Fruit fly (Drosophila melanogaster) whole organism, embryonic: ENCODE data around the gene CG17202.

Source experiments
- CG2875 ChIP-seq: fragments of 200-800 bp; sonication (Bioruptor generic); optimal IDR thresholded peaks from 2 replicates; lab custom pipeline; 2017; ENCODE audit warnings: missing biosample characterization, mild to moderate bottlenecking, missing genetic modification characterization, missing genetic modification reagents
- CG4404 ChIP-seq: fragments of 200-800 bp; sonication (Bioruptor generic); IDR thresholded peaks from 2 replicates; pipeline ENCODE4 v1.3.6; 2022; ENCODE audit warnings: missing biosample characterization, missing genetic modification characterization
- CG9817 ChIP-seq: fragments of 200-800 bp; sonication (Bioruptor generic); optimal IDR thresholded peaks from 2 replicates; lab custom pipeline; 2018; ENCODE audit warnings: missing biosample characterization, mild to moderate bottlenecking, missing genetic modification characterization, moderate library complexity
- Fer3 ChIP-seq: fragments of 200-800 bp; sonication (Bioruptor generic); optimal IDR thresholded peaks from 2 replicates; lab custom pipeline; 2018; ENCODE audit warnings: missing biosample characterization, mild to moderate bottlenecking, missing genetic modification characterization, moderate library complexity
- esg ChIP-seq: fragments of 200-800 bp; sonication (Bioruptor generic); conservative IDR thresholded peaks from 2 replicates; pipeline ENCODE4 v1.3.6; 2022; ENCODE audit warnings: missing biosample characterization, missing genetic modification characterization
- gce ChIP-seq: fragments of 200-800 bp; sonication (Bioruptor generic); IDR thresholded peaks from 3 replicates; pipeline ENCODE4 v1.3.6; 2022; ENCODE audit warnings: missing biosample characterization, missing genetic modification characterization
- ro ChIP-seq: fragments of 200-800 bp; sonication (Bioruptor generic); IDR thresholded peaks from 2 replicates; pipeline ENCODE4 v1.3.6; 2022; ENCODE audit warnings: missing biosample characterization, missing genetic modification characterization

dm6 chr3R:12422379-12422975 is at the start of gene CG17202, which contains the start of gene Scgbeta:
- TF ChIP-seq CG2875 (GFP tag; lab: Kevin White, UChicago) = no peak
- no peak for TF ChIP-seq Fer3
- no peak for TF ChIP-seq gce (GFP tag; lab: Robert Waterston, UW)
- no peak for TF ChIP-seq esg (GFP tag; lab: Robert Waterston, UW)
- no peak for TF ChIP-seq CG9817 (tag; lab: Kevin White, UChicago)
- TF ChIP-seq CG4404 (GFP tag; lab: Robert Waterston, UW) = no peak
- no peak for TF ChIP-seq ro (GFP tag; lab: Robert Waterston, UW)
